Fruit fly (Drosophila melanogaster): Measurements from ENCODE around the gene CG4461.

CG4461 gene

DNA sequence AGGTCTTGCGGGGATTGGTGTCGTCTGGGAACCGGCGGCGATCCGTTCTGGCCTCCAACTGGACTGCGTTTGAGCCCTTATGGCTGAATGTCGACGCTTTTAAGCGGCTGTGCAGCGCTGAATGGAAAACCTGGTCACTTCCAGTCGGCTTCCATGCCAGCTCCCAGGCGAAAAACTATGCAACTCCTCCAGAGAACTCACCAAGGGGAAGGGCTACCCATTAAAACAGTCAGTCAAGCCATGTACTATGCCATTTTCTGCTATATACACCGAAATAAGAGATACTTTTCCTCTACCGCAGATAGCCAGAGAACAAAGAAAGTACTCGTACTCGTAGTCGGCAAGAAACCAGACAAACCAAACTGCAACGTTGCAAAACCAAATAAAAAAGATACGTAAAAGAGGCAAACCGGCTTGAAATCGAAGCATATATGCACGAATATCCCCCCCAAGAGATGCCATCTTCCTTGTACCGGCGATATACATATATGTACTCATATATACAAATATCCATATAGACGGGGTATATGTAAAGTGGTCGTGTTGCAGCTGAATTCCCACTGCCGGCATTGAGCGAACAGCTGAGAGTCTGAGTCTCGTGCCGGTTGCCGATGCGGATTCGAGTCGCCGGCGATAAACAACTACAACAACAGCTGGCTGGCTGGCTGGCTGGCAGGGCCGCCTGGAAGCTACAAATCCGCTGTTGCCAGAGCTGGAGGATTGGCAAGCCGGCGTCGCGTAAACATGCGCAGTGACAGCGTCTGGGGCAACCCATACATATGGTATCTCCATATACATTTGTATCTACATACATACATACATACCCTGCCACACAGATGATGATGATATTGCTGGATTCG lies 4.5 kb downstream of the CG4461 start, which contains the start of gene Hsp67Ba (continued):
- TF ChIP-seq Ets96B (tag; optimal IDR thresholded peaks at IDR 0.05) (no peak), ss (GFP tag; optimal IDR thresholded peaks at IDR 0.05) (peak; percentile 5 to 47), CG8319 (GFP tag; optimal IDR thresholded peaks at IDR 0.05) (no peak), CG6854 (GFP tag; optimal IDR thresholded peaks at IDR 0.05) (peak; percentile 21), pdm3 (GFP tag; optimal IDR thresholded peaks at IDR 0.05) (no peak), CG11902 (GFP tag; optimal IDR thresholded peaks at IDR 0.05) (no peak), dac (GFP tag; optimal IDR thresholded peaks at IDR 0.05) (no peak), Gug (GFP tag; IDR thresholded peaks at IDR 0.05) (no peak), Eip78C (GFP tag) (peak; percentile 76), cyc (GFP tag; optimal IDR thresholded peaks at IDR 0.05) (no peak), Smox (GFP tag; optimal IDR thresholded peaks at IDR 0.05) (no peak)

DNA sequence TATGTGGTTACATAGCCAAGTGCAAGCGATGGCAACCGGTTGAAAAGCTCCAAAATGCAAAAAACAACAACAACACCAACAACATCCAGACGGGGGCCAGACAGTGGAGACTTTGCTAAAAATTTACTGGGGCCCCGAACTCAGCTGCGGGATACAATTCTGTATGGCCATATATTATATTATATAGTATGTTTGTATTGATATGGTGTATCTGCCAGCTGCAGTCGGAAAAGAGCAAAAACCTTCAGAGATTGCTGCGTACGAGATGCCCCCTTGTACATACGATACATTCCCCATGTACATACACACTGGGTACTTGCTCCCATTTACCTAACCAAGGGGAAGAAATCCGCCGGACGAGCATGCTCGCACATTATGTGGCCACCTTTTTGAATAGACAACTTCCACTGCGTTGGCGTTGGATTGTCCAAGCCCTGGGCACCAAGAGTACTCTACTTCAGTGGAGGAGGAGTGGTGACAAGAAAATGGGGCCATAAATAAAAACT lies 5.2 kb downstream of the CG4461 start:
- TF ChIP-seq CG3032 (tag; optimal IDR thresholded peaks at IDR 0.05): no peak
- TF ChIP-seq ss (GFP tag; optimal IDR thresholded peaks at IDR 0.05): peak; percentile 6 to 12
- TF ChIP-seq svp (GFP tag): peak; percentile 73
- TF ChIP-seq Eip78C (GFP tag): peak; percentile 49
- TF ChIP-seq CG15336 (GFP tag; IDR thresholded peaks at IDR 0.05): peak; percentile 7; the same call in 1 of the 2 replicates
- TF ChIP-seq CG6808 (GFP tag; optimal IDR thresholded peaks at IDR 0.05): peak; percentile 20
- TF ChIP-seq CG8319 (GFP tag; optimal IDR thresholded peaks at IDR 0.05): no peak
- no peak for TF ChIP-seq Sox14 (GFP tag; optimal IDR thresholded peaks at IDR 0.05)

DNA sequence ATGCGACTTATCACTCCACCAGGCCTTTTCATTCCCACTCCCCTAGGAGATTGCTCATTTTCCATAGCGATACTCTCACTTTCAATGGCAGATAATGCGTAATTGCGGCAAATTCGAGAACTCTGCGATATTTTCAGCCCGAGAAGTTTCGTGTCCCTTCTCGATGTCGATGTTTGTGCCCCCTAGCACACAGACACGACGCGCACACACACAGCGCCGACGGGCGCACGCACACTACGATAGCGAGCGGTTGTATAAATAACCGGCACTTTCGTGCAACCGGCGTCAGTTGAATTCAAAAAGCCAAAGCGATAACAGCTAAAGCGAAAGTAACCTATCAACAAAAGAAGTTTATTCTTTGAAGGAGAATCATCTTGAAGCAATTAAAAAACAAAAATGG lies 6.4 kb downstream of the CG4461 start, which contains the start of gene Hsp23:
TSS of gene Hsp23 (plus strand) at position 281 of the 400 bp plus-strand sequence.
- peak; percentile 37 for TF ChIP-seq CG3919 (GFP tag; optimal IDR thresholded peaks at IDR 0.05)
- no peak for TF ChIP-seq CG4318 (GFP tag; optimal IDR thresholded peaks at IDR 0.05)
- peak; percentile 13 for TF ChIP-seq CG6276 (GFP tag; optimal IDR thresholded peaks at IDR 0.05)
- no peak for TF ChIP-seq achi (GFP tag; optimal IDR thresholded peaks at IDR 0.05)
- TF ChIP-seq fkh (GFP tag; optimal IDR thresholded peaks at IDR 0.05): no peak
- TF ChIP-seq Ets96B (tag; optimal IDR thresholded peaks at IDR 0.05): peak; percentile 12
- TF ChIP-seq pdm3 (GFP tag; optimal IDR thresholded peaks at IDR 0.05): no peak
- TF ChIP-seq fd59A (GFP tag; optimal IDR thresholded peaks at IDR 0.05): no peak
- TF ChIP-seq lz (GFP tag; optimal IDR thresholded peaks at IDR 0.05): peak; percentile 20
- peak; percentile 1 for TF ChIP-seq cyc (GFP tag; optimal IDR thresholded peaks at IDR 0.05)
- TF ChIP-seq net (GFP tag; optimal IDR thresholded peaks at IDR 0.05): peak; percentile 35
- TF ChIP-seq CG6854 (GFP tag; optimal IDR thresholded peaks at IDR 0.05): peak; percentile 52
- peak; percentile 53 for TF ChIP-seq Sox14 (GFP tag; optimal IDR thresholded peaks at IDR 0.05)
- peak; percentile 48 for TF ChIP-seq esn (GFP tag; optimal IDR thresholded peaks at IDR 0.05)
- TF ChIP-seq Met (GFP tag; optimal IDR thresholded peaks at IDR 0.05): peak; percentile 5
- peak; percentile 67 for TF ChIP-seq Eip78C (GFP tag)
- TF ChIP-seq CG7368 (GFP tag; optimal IDR thresholded peaks at IDR 0.05): peak; percentile 18
- TF ChIP-seq CG15336 (GFP tag; IDR thresholded peaks at IDR 0.05): peak; percentile 41; the same call in 1 of the 2 replicates
- peak; percentile 57 for TF ChIP-seq vri (GFP tag; optimal IDR thresholded peaks at IDR 0.05)
- peak; percentile 33 for TF ChIP-seq dsx (GFP tag; optimal IDR thresholded peaks at IDR 0.05; ENCODE audit: poor library complexity, severe bottlenecking)
- peak; percentile 43 for TF ChIP-seq Sox102F (GFP tag; optimal IDR thresholded peaks at IDR 0.05)
- TF ChIP-seq CG6163 (GFP tag; IDR thresholded peaks at IDR 0.05): peak; percentile 17; the same call in 2 of the 3 replicates
- peak; percentile 61 for TF ChIP-seq CG6808 (GFP tag; optimal IDR thresholded peaks at IDR 0.05)
- peak; percentile 64 to 71 for TF ChIP-seq ss (GFP tag; optimal IDR thresholded peaks at IDR 0.05)
- TF ChIP-seq Eip75B (GFP tag; optimal IDR thresholded peaks at IDR 0.05): peak; percentile 65
- peak; percentile 22; the same call in 1 of the 3 replicates for TF ChIP-seq CG8119 (GFP tag; IDR thresholded peaks at IDR 0.05)
- peak; percentile 35 for TF ChIP-seq CG10669 (GFP tag; optimal IDR thresholded peaks at IDR 0.05)
- TF ChIP-seq topi (GFP tag; optimal IDR thresholded peaks at IDR 0.05): peak; percentile 30
- no peak for TF ChIP-seq CG32006 (GFP tag; optimal IDR thresholded peaks at IDR 0.05)
- peak; percentile 92 for TF ChIP-seq Blimp-1 (GFP tag; optimal IDR thresholded peaks at IDR 0.05)
- peak; percentile 13 for TF ChIP-seq CG1621 (tag; optimal IDR thresholded peaks at IDR 0.05)
- peak; percentile 39 for TF ChIP-seq Lpt (GFP tag; optimal IDR thresholded peaks at IDR 0.05)
- TF ChIP-seq CG3032 (tag; optimal IDR thresholded peaks at IDR 0.05): peak; percentile 24
- TF ChIP-seq Ets21C (GFP tag; optimal IDR thresholded peaks at IDR 0.05): no peak
- peak; percentile 91 for TF ChIP-seq svp (GFP tag)
- peak; percentile 77 for TF ChIP-seq Eip93F (GFP tag; optimal IDR thresholded peaks at IDR 0.05)
- TF ChIP-seq Smox (GFP tag; optimal IDR thresholded peaks at IDR 0.05): peak; percentile 8
- TF ChIP-seq CG8319 (GFP tag; optimal IDR thresholded peaks at IDR 0.05): no peak
- no peak for TF ChIP-seq CG11902 (GFP tag; optimal IDR thresholded peaks at IDR 0.05)
- TF ChIP-seq CG9139 (GFP tag; optimal IDR thresholded peaks at IDR 0.05): peak; percentile 66
